Worm (Caenorhabditis elegans): ENCODE measurements around the gene F18A11.2.

F18A11.2 gene

DNA sequence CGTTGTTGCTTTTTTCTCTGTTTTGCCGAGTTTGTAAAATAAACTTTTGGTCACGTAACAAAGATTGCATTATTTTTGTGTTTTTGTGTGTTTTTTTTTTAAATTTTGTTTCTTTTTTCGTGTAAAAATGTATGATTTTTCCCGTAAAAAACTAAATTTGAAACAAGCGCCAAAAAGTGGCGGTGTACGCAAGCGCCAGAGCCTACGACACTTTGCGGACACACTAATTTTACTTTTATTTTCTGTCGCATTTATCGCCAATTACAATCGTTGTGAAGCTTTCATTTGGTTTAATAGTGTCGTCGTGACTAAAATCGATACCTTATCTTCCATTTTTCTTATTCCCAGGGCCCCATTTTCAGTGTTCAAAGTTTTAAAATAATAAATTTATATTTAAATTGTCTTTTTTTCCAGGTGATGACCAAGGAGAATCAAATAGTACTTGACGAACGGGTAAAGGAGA, 52.3 kb downstream of the F18A11.2 start, which contains the start of the genes Y81G3A.1 and gcn-2 (continued):
- TF ChIP-seq T26A5.8 (tag; optimal IDR thresholded peaks at IDR 0.05) (no peak), ama-1 (optimal IDR thresholded peaks at IDR 0.05) (no peak), ama-1 (GFP tag; optimal IDR thresholded peaks at IDR 0.05) (no peak), sea-2 (GFP tag; IDR thresholded peaks at IDR 0.05) (no peak), Y67H2A.10 (GFP tag; conservative IDR thresholded peaks at IDR 0.05) (no peak), madf-8 (GFP tag; conservative IDR thresholded peaks at IDR 0.05) (no peak), Y56A3A.18 (GFP tag; IDR thresholded peaks at IDR 0.05) (no peak), zim-3 (tag; optimal IDR thresholded peaks at IDR 0.05) (no peak), ztf-3 (GFP tag; optimal IDR thresholded peaks at IDR 0.05) (no peak), dox-1 (GFP tag; IDR thresholded peaks at IDR 0.05) (no peak), madf-10 (tag; optimal IDR thresholded peaks at IDR 0.05) (no peak), snpc-4 (GFP tag; optimal IDR thresholded peaks at IDR 0.05) (no peak), snpc-4 (tag; optimal IDR thresholded peaks at IDR 0.05) (peak in 1 of 4 experiments; percentile 11), efl-1 (GFP tag; optimal IDR thresholded peaks at IDR 0.05) (peak; percentile 76), lin-54 (GFP tag; optimal IDR thresholded peaks at IDR 0.05) (peak; percentile 88), F33H1.4 (GFP tag; IDR thresholded peaks at IDR 0.05) (peak; percentile 14; the same call in 1 of the 2 replicates), D2030.7 (GFP tag; IDR thresholded peaks at IDR 0.05) (no peak)

DNA sequence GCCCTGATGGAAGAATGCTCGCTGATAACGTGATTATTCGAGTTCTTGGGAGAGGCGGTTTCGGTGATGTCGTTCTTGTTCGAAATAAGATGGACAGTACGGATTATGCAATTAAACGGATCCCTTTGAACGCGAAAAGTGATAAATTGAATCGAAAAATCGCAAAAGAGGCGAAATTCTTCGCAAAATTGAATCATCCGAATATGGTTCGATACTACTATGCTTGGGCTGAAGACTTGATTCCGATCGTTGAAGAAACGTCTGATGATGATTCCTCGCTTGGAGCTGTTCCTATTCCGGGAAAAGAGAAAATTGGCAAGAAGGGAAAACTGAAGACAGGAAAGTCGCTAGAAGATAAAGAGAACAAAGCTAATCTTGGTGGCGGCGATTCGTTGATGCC, 54.5 kb downstream of the F18A11.2 start:
- TF ChIP-seq him-1 (tag; optimal IDR thresholded peaks at IDR 0.05) (no peak), F55B11.4 (tag; optimal IDR thresholded peaks at IDR 0.05; ENCODE audit: borderline replicate concordance, insufficient read depth) (no peak), Y53G8AR.9 (GFP tag; conservative IDR thresholded peaks at IDR 0.05) (no peak)

All from whole organism, young adult.